Fruit fly (Drosophila melanogaster): ENCODE results near the gene Crys.

- no peak for TF ChIP-seq sage (GFP tag; optimal IDR thresholded peaks at IDR 0.05)
- TF ChIP-seq N (GFP tag; optimal IDR thresholded peaks at IDR 0.05): no peak
- TF ChIP-seq OdsH (GFP tag; optimal IDR thresholded peaks at IDR 0.05): no peak
- TF ChIP-seq psq (GFP tag; optimal IDR thresholded peaks at IDR 0.05): peak; percentile 48
- no peak for TF ChIP-seq CG32264 (GFP tag; optimal IDR thresholded peaks at IDR 0.05)
- no peak for TF ChIP-seq usp (GFP tag; optimal IDR thresholded peaks at IDR 0.05)
- TF ChIP-seq pan (optimal IDR thresholded peaks at IDR 0.05): no peak
- no peak for TF ChIP-seq ey (GFP tag; optimal IDR thresholded peaks at IDR 0.05)
- TF ChIP-seq Myc (optimal IDR thresholded peaks at IDR 0.05): no peak
- TF ChIP-seq dsf (GFP tag; optimal IDR thresholded peaks at IDR 0.05; ENCODE audit: borderline replicate concordance): no peak
- TF ChIP-seq sv (GFP tag; optimal IDR thresholded peaks at IDR 0.05): no peak
- no peak for TF ChIP-seq Hnf4 (GFP tag; optimal IDR thresholded peaks at IDR 0.05)
Measured at dm6 chr2L:11965610-11966594, 22.0 kb downstream of the Crys start.
